Worm (Caenorhabditis elegans) whole organism, L1 larva: ENCODE data around the gene men-1.

Experiments
- C04F5.9 ChIP-seq: sonication (generic microtip); optimal IDR thresholded peaks from 2 replicates; lab custom pipeline; 2016; ENCODE audit warnings: missing genetic modification characterization, missing compliant biosample characterization
- Y116A8C.19 ChIP-seq: sonication (generic microtip); optimal IDR thresholded peaks from 2 replicates; lab custom pipeline; 2016; ENCODE audit warnings: missing compliant biosample characterization, missing genetic modification characterization, borderline replicate concordance
- aha-1 ChIP-seq: fragments of 150-350 bp; optimal IDR thresholded peaks from 2 replicates; lab custom pipeline; 2014; ENCODE audit warnings: missing biosample characterization, missing genetic modification characterization
- alr-1 ChIP-seq: fragments of 200-800 bp; sonication (Bioruptor generic); optimal IDR thresholded peaks from 2 replicates; lab custom pipeline; 2018; ENCODE audit warnings: borderline replicate concordance, mild to moderate bottlenecking, missing genetic modification characterization, missing compliant biosample characterization
- blmp-1 ChIP-seq: fragments of 150-350 bp; optimal IDR thresholded peaks from 2 replicates; lab custom pipeline; 2014; ENCODE audit warnings: missing biosample characterization, missing genetic modification characterization
- ceh-63 ChIP-seq: fragments of 200-800 bp; sonication (Bioruptor generic); optimal IDR thresholded peaks from 2 replicates; lab custom pipeline; 2018; ENCODE audit warnings: mild to moderate bottlenecking, missing genetic modification characterization, missing compliant biosample characterization
- ceh-8 ChIP-seq: fragments of 200-800 bp; sonication (Bioruptor generic); optimal IDR thresholded peaks from 2 replicates; lab custom pipeline; 2018; ENCODE audit warnings: mild to moderate bottlenecking, missing genetic modification characterization, moderate library complexity, missing compliant biosample characterization
- ces-1 ChIP-seq: fragments of 150-350 bp; optimal IDR thresholded peaks from 2 replicates; lab custom pipeline; 2014; ENCODE audit warnings: missing biosample characterization, missing genetic modification reagents, missing genetic modification characterization
- dsc-1 ChIP-seq: sonication (generic microtip); optimal IDR thresholded peaks from 2 replicates; lab custom pipeline; 2016; ENCODE audit warnings: mild to moderate bottlenecking, missing genetic modification characterization, missing compliant biosample characterization
- efl-1 ChIP-seq, 4 experiments: fragments of 150-350 bp; optimal IDR thresholded peaks in 3 of 4; peaks in 1 of 4; 1 replicate in 1 of 4; 2 replicates in 3 of 4; lab custom pipeline; 2014; ENCODE audit warnings: missing biosample characterization in 2 of 4, missing genetic modification characterization in 2 of 4, missing genetic modification reagents in 2 of 4
- egl-27 ChIP-seq, 2 experiments: fragments of 150-350 bp in 1 of 2; sonication (generic microtip); optimal IDR thresholded peaks; 3 replicates each; lab custom pipeline; 2017 to 2018; ENCODE audit warnings: missing biosample characterization in 2 of 2, missing genetic modification characterization in 2 of 2, missing genetic modification reagents in 2 of 2
- fkh-10 ChIP-seq: sonication (generic microtip); optimal IDR thresholded peaks from 2 replicates; lab custom pipeline; 2017; ENCODE audit warnings: missing biosample characterization, missing genetic modification reagents, missing genetic modification characterization
- fos-1 ChIP-seq: fragments of 150-350 bp; optimal IDR thresholded peaks from 2 replicates; lab custom pipeline; 2014; ENCODE audit warnings: missing biosample characterization, missing genetic modification characterization
- hlh-4 ChIP-seq: sonication (generic microtip); optimal IDR thresholded peaks from 2 replicates; lab custom pipeline; 2016; ENCODE audit warnings: mild to moderate bottlenecking, missing genetic modification characterization, missing compliant biosample characterization
- hpl-2 ChIP-seq: fragments of 150-350 bp; optimal IDR thresholded peaks from 2 replicates; lab custom pipeline; 2014; ENCODE audit warnings: missing biosample characterization, missing genetic modification reagents, missing genetic modification characterization
- irx-1 ChIP-seq: sonication (generic microtip); optimal IDR thresholded peaks from 2 replicates; lab custom pipeline; 2016; ENCODE audit warnings: missing genetic modification characterization, missing compliant biosample characterization
- lin-13 ChIP-seq: fragments of 150-350 bp; optimal IDR thresholded peaks from 2 replicates; lab custom pipeline; 2014; ENCODE audit warnings: missing biosample characterization, missing genetic modification reagents, missing genetic modification characterization
- lin-14 ChIP-seq: fragments of 200-800 bp; sonication (Bioruptor generic); optimal IDR thresholded peaks from 2 replicates; lab custom pipeline; 2018; ENCODE audit warnings: mild to moderate bottlenecking, missing genetic modification characterization, moderate library complexity, missing compliant biosample characterization
- lin-39 ChIP-seq: fragments of 150-350 bp; optimal IDR thresholded peaks from 2 replicates; lab custom pipeline; 2014; ENCODE audit warnings: missing biosample characterization, missing genetic modification reagents, missing genetic modification characterization
- mab-9 ChIP-seq: fragments of 200-800 bp; sonication (Bioruptor generic); IDR thresholded peaks from 2 replicates; pipeline ENCODE4 v1.3.6; 2022; ENCODE audit warnings: missing genetic modification reagents, missing genetic modification characterization, missing compliant biosample characterization
- mep-1 ChIP-seq: fragments of 150-350 bp; optimal IDR thresholded peaks from 2 replicates; lab custom pipeline; 2014; ENCODE audit warnings: missing biosample characterization, missing genetic modification characterization
- nhr-12 ChIP-seq: sonication (generic microtip); optimal IDR thresholded peaks from 2 replicates; lab custom pipeline; 2017; ENCODE audit warnings: missing biosample characterization, missing genetic modification characterization
- nhr-19 ChIP-seq: fragments of 200-800 bp; sonication (Bioruptor generic); conservative IDR thresholded peaks from 2 replicates; pipeline ENCODE4 v1.3.6; 2022; ENCODE audit warnings: missing genetic modification characterization, missing compliant biosample characterization
- nhr-28 ChIP-seq: fragments of 150-350 bp; optimal IDR thresholded peaks from 2 replicates; lab custom pipeline; 2014; ENCODE audit warnings: missing biosample characterization, missing genetic modification characterization
- nhr-47 ChIP-seq: sonication (generic microtip); optimal IDR thresholded peaks from 2 replicates; lab custom pipeline; 2016; ENCODE audit warnings: mild to moderate bottlenecking, missing genetic modification characterization, moderate library complexity, missing compliant biosample characterization
- nhr-84 ChIP-seq: sonication (generic microtip); optimal IDR thresholded peaks from 2 replicates; lab custom pipeline; 2017; ENCODE audit warnings: missing biosample characterization, missing genetic modification characterization
- pqm-1 ChIP-seq: sonication (generic microtip); optimal IDR thresholded peaks from 3 replicates; lab custom pipeline; 2017; ENCODE audit warnings: missing biosample characterization, missing genetic modification characterization
- rnt-1 ChIP-seq: sonication (generic microtip); optimal IDR thresholded peaks from 2 replicates; lab custom pipeline; 2016; ENCODE audit warnings: mild to moderate bottlenecking, missing genetic modification characterization, moderate library complexity, missing compliant biosample characterization
- sup-37 ChIP-seq: fragments of 200-800 bp; sonication (Bioruptor generic); optimal IDR thresholded peaks from 2 replicates; lab custom pipeline; 2018; ENCODE audit warnings: mild to moderate bottlenecking, missing genetic modification characterization, missing compliant biosample characterization
- tbx-2 ChIP-seq: sonication (generic microtip); optimal IDR thresholded peaks from 2 replicates; lab custom pipeline; 2016; ENCODE audit warnings: missing genetic modification characterization, missing compliant biosample characterization
- unc-30 ChIP-seq: sonication (generic microtip); optimal IDR thresholded peaks from 2 replicates; lab custom pipeline; 2017; ENCODE audit warnings: missing biosample characterization, missing genetic modification characterization

men-1 gene

ce11 chrII:14243503-14243902 lies 9.6 kb upstream of the men-1 start, which contains the start of gene jmjd-2:
jmjd-2 (minus strand) TSS chrII:14243603.
- TF ChIP-seq nhr-47 (tag; lab: Kevin White, UChicago), result no peak
- TF ChIP-seq alr-1 (tag; lab: Kevin White, UChicago), result no peak
- no peak for TF ChIP-seq fkh-10 (GFP tag; lab: Kevin White, UChicago)
- no peak for TF ChIP-seq sup-37
- TF ChIP-seq lin-39, result no peak
- no peak for TF ChIP-seq irx-1
- TF ChIP-seq pqm-1 (tag; lab: Kevin White, UChicago), result no peak
- TF ChIP-seq hlh-4 (tag; lab: Kevin White, UChicago), result no peak
- TF ChIP-seq ceh-63 (GFP tag; lab: Kevin White, UChicago), result no peak
- no peak for TF ChIP-seq mab-9
- TF ChIP-seq ceh-8 (GFP tag; lab: Kevin White, UChicago), result no peak

- TF ChIP-seq hpl-2 (GFP tag; lab: Kevin White, UChicago) (no peak), egl-27 (tag; optimal IDR thresholded peaks at IDR 0.05; lab: Kevin White, UChicago) (no peak), ces-1 (GFP tag; lab: Kevin White, UChicago) (no peak), nhr-84 (tag; lab: Kevin White, UChicago) (no peak), alr-1 (tag; lab: Kevin White, UChicago) (no peak), mep-1 (tag; lab: Kevin White, UChicago) (no peak), aha-1 (tag; lab: Kevin White, UChicago) (no peak), unc-30 (no peak), C04F5.9 (tag; lab: Kevin White, UChicago) (no peak), Y116A8C.19 (no peak), fos-1 (no peak), rnt-1 (tag; lab: Kevin White, UChicago) (no peak), nhr-28 (no peak), blmp-1 (tag; lab: Kevin White, UChicago) (no peak)
Measured at ce11 chrII:14242259-14242658, 8.3 kb upstream of the men-1 start.

ce11 chrII:14239924-14240323 lies 6.0 kb upstream of the men-1 start:
- TF ChIP-seq dsc-1, result no peak
- no peak for TF ChIP-seq nhr-19 (GFP tag; lab: Robert Waterston, UW)
- TF ChIP-seq efl-1 (optimal IDR thresholded peaks at IDR 0.05; lab: Kevin White, UChicago), result no peak
- peak in 1 of 2 experiments; percentile 38 for TF ChIP-seq efl-1 (GFP tag; optimal IDR thresholded peaks at IDR 0.05 in 1 of 2; lab: Kevin White, UChicago)
- no peak for TF ChIP-seq lin-14 (GFP tag; lab: Kevin White, UChicago)
- TF ChIP-seq tbx-2, result no peak

- TF ChIP-seq efl-1 (optimal IDR thresholded peaks at IDR 0.05; lab: Kevin White, UChicago) (no peak), efl-1 (GFP tag; optimal IDR thresholded peaks at IDR 0.05 in 1 of 2; lab: Kevin White, UChicago) (peak in 1 of 2 experiments; percentile 65), nhr-12 (tag; lab: Kevin White, UChicago) (no peak), ceh-8 (GFP tag; lab: Kevin White, UChicago) (peak; percentile 16)
- TF ChIP-seq, all 84 proteins: peak for 2
Measured at ce11 chrII:14237245-14237806, 3.4 kb upstream of the men-1 start.

ce11 chrII:14236569-14236968 lies 2.6 kb upstream of the men-1 start:
- no peak for TF ChIP-seq lin-13 (GFP tag; lab: Kevin White, UChicago)
- no peak for TF ChIP-seq efl-1 (optimal IDR thresholded peaks at IDR 0.05; lab: Kevin White, UChicago)
- peak in 1 of 2 experiments; percentile 93 for TF ChIP-seq efl-1 (GFP tag; optimal IDR thresholded peaks at IDR 0.05 in 1 of 2; lab: Kevin White, UChicago)
- TF ChIP-seq, all 84 proteins: peak for 1
